Worm (Caenorhabditis elegans) whole organism, late embryonic: ENCODE results near the gene Y39A1A.31.

ENCODE experiments used
- F13H6.1 ChIP-seq: sonication (generic microtip); optimal IDR thresholded peaks from 2 replicates; lab custom pipeline; 2016; ENCODE audit warnings: missing genetic modification characterization, missing compliant biosample characterization
- elt-2 ChIP-seq: sonication (generic microtip); optimal IDR thresholded peaks from 2 replicates; lab custom pipeline; 2016; ENCODE audit warnings: missing genetic modification reagents, missing genetic modification characterization, missing compliant biosample characterization
- elt-4 ChIP-seq: sonication (generic microtip); optimal IDR thresholded peaks from 2 replicates; lab custom pipeline; 2016; ENCODE audit warnings: missing genetic modification characterization, missing compliant biosample characterization
- eyg-1 ChIP-seq: sonication (generic microtip); optimal IDR thresholded peaks from 2 replicates; lab custom pipeline; 2016; ENCODE audit warnings: missing genotype, missing genetic modification characterization, missing compliant biosample characterization
- fax-1 ChIP-seq: sonication (generic microtip); optimal IDR thresholded peaks from 2 replicates; lab custom pipeline; 2016; ENCODE audit warnings: missing genotype, missing genetic modification characterization, missing compliant biosample characterization
- hlh-30 ChIP-seq: sonication (generic microtip); optimal IDR thresholded peaks from 2 replicates; lab custom pipeline; 2017; ENCODE audit warnings: antibody characterized with exemption, missing genetic modification characterization, missing compliant biosample characterization; ENCODE audit not compliant: insufficient read depth
- hlh-6 ChIP-seq: sonication (generic microtip); optimal IDR thresholded peaks from 2 replicates; lab custom pipeline; 2016; ENCODE audit warnings: missing genotype, missing genetic modification characterization, missing compliant biosample characterization
- nhr-11 ChIP-seq: fragments of 150-350 bp; optimal IDR thresholded peaks from 2 replicates; lab custom pipeline; 2014; ENCODE audit warnings: missing biosample characterization, missing genetic modification characterization
- pag-3 ChIP-seq: sonication (generic microtip); optimal IDR thresholded peaks from 2 replicates; lab custom pipeline; 2016; ENCODE audit warnings: missing compliant biosample characterization, missing genetic modification characterization, borderline replicate concordance
- pha-2 ChIP-seq: sonication (generic microtip); optimal IDR thresholded peaks from 2 replicates; lab custom pipeline; 2017; ENCODE audit warnings: mild to moderate bottlenecking, missing genetic modification characterization, missing compliant biosample characterization
- pqm-1 ChIP-seq: sonication (generic microtip); optimal IDR thresholded peaks from 2 replicates; lab custom pipeline; 2016; ENCODE audit warnings: missing genetic modification characterization, missing compliant biosample characterization
- sdc-2 ChIP-seq: sonication (generic microtip); optimal IDR thresholded peaks from 2 replicates; lab custom pipeline; 2016; ENCODE audit warnings: missing genotype, missing genetic modification characterization, missing compliant biosample characterization
- tbx-7 ChIP-seq: sonication (generic microtip); optimal IDR thresholded peaks from 2 replicates; lab custom pipeline; 2016; ENCODE audit warnings: missing genotype, missing genetic modification characterization, missing compliant biosample characterization
- unc-86 ChIP-seq: sonication (generic microtip); optimal IDR thresholded peaks from 2 replicates; lab custom pipeline; 2016; ENCODE audit warnings: missing genetic modification characterization, missing compliant biosample characterization

- TF ChIP-seq nhr-11 (tag; lab: Kevin White, UChicago) (no peak), fax-1 (tag; lab: Kevin White, UChicago) (no peak), sdc-2 (tag; lab: Kevin White, UChicago) (no peak), hlh-30 (tag; lab: Kevin White, UChicago) (no peak), pqm-1 (tag; lab: Kevin White, UChicago) (no peak), eyg-1 (tag; lab: Kevin White, UChicago) (no peak), pha-2 (tag; lab: Kevin White, UChicago) (no peak), pag-3 (tag; lab: Kevin White, UChicago) (no peak), tbx-7 (tag; lab: Kevin White, UChicago) (no peak), F13H6.1 (tag; lab: Kevin White, UChicago) (no peak), hlh-6 (no peak), elt-2 (no peak), elt-4 (tag; lab: Kevin White, UChicago) (no peak), unc-86 (tag; lab: Kevin White, UChicago) (no peak)
Measured at ce11 chrIII:10652833-10653232, 36.1 kb downstream of the Y39A1A.31 start.
